Fruit fly (Drosophila melanogaster): ENCODE data around the gene foxo.

Gene foxo

DNA sequence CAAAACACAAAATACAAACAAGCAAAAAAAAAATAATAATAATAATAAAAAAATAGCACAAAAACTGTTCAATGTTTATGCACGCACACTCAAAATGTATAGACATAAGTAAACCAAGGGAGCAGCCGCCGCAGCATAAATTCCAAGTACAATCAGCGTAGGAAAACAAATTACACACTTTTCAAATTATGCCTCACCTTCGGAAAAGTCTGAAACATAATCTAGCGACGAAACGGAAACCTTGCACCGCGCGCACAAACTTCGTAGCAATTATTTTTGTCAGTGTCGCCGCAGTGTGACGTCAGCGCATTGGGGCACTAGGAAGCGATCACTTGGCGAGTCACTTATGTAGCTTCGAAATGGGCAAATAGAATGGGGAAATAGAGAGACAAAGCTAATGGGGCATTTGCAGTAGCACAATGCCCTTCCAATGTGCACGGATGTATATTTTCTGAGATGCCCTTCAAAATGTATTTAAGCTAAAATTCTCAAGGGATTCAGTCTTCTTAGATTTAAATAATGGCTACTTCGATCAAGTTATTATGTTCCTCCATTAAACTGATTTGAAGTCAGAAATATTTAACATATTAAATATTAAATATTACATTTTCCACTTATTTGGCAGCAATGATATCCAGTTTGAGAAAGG is 39.9 kb upstream of the foxo start (continued):
- TF ChIP-seq CG8119 (GFP tag; IDR thresholded peaks at IDR 0.05) (peak; percentile 73), Hr39 (GFP tag; optimal IDR thresholded peaks at IDR 0.05) (no peak), CG6808 (GFP tag; optimal IDR thresholded peaks at IDR 0.05) (no peak), Eip75B (GFP tag; optimal IDR thresholded peaks at IDR 0.05) (no peak), CG6163 (GFP tag; IDR thresholded peaks at IDR 0.05) (peak; percentile 48; the same call in 2 of the 3 replicates), CG31627 (GFP tag; optimal IDR thresholded peaks at IDR 0.05) (no peak), Blimp-1 (GFP tag; optimal IDR thresholded peaks at IDR 0.05) (no peak), Met (GFP tag; optimal IDR thresholded peaks at IDR 0.05) (no peak), svp (GFP tag) (no peak), Sox14 (GFP tag; optimal IDR thresholded peaks at IDR 0.05) (no peak), CG3919 (GFP tag; optimal IDR thresholded peaks at IDR 0.05) (peak; percentile 40), Ets96B (tag; optimal IDR thresholded peaks at IDR 0.05) (no peak), Lpt (GFP tag; optimal IDR thresholded peaks at IDR 0.05) (peak; percentile 14)

DNA sequence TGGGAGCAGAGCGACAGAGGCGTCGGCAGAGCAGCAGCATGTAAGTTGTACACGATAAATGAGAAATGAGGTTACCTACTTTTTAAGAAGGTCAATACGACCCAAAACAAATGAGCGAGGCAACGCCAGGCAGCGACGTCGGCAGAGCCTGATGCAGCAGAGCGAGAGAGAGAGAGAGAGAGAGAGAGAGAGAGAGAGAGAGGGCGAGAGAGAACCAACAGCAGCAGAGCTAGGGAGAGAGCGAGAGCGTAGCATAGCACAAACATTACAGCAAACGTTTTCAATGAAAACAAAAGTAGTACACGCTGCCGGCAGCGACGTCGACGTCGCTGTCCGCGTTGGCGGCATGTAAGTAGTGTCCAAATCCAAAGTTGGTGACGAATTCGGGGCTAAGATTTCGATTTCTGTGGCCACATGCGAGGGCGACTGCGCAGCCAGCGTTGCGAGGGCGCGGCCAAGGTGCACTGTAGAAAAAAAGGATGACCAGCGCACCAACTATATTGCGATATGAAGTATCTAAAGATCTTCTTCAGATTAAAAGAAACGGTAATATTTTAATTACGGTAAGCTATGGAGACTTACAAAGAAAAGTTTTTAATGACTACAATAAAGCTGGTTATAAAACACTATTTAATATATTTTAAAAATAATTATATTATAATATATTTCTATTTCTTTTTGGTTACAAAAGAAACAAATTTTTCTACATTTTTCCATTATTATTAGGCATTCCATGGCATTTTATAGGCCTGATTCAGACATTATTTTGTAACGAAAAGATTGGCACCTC is 38.9 kb upstream of the foxo start:
- TF ChIP-seq CG34406 (GFP tag; optimal IDR thresholded peaks at IDR 0.05) (peak; percentile 62), Eip78C (GFP tag) (peak; percentile 76), Hr38 (GFP tag; optimal IDR thresholded peaks at IDR 0.05) (no peak), Sox102F (GFP tag; optimal IDR thresholded peaks at IDR 0.05) (peak; percentile 32), CG11902 (GFP tag; optimal IDR thresholded peaks at IDR 0.05) (peak; percentile 46), spab (GFP tag; optimal IDR thresholded peaks at IDR 0.05) (peak; percentile 1), ss (GFP tag; optimal IDR thresholded peaks at IDR 0.05) (peak; percentile 41 to 69), CG32006 (GFP tag; optimal IDR thresholded peaks at IDR 0.05) (peak; percentile 84), Eip75B (GFP tag; optimal IDR thresholded peaks at IDR 0.05) (peak; percentile 74), CG16779 (tag; optimal IDR thresholded peaks at IDR 0.05) (peak; percentile 22), cyc (GFP tag; optimal IDR thresholded peaks at IDR 0.05) (no peak), CG10631 (GFP tag; optimal IDR thresholded peaks at IDR 0.05) (peak; percentile 44), CG6163 (GFP tag; IDR thresholded peaks at IDR 0.05) (peak; percentile 45; the same call in 1 of the 3 replicates), dsx (GFP tag; optimal IDR thresholded peaks at IDR 0.05; ENCODE audit: poor library complexity, severe bottlenecking) (peak; percentile 16), pdm3 (GFP tag; optimal IDR thresholded peaks at IDR 0.05) (peak; percentile 39), Ets21C (GFP tag; optimal IDR thresholded peaks at IDR 0.05) (no peak), CG3919 (GFP tag; optimal IDR thresholded peaks at IDR 0.05) (peak; percentile 49), Smox (GFP tag; optimal IDR thresholded peaks at IDR 0.05) (no peak), CG8319 (GFP tag; optimal IDR thresholded peaks at IDR 0.05) (peak; percentile 33), CG8119 (GFP tag; IDR thresholded peaks at IDR 0.05) (no peak; the same call in 2 of the 3 replicates), Sox15 (GFP tag; optimal IDR thresholded peaks at IDR 0.05) (peak; percentile 46), CG6808 (GFP tag; optimal IDR thresholded peaks at IDR 0.05) (peak; percentile 15), CG1621 (tag; optimal IDR thresholded peaks at IDR 0.05) (no peak), svp (GFP tag) (peak; percentile 55), Blimp-1 (GFP tag; optimal IDR thresholded peaks at IDR 0.05) (peak; percentile 93), achi (GFP tag; optimal IDR thresholded peaks at IDR 0.05) (peak; percentile 68), fkh (GFP tag; optimal IDR thresholded peaks at IDR 0.05) (peak; percentile 66), CG11762 (GFP tag; optimal IDR thresholded peaks at IDR 0.05; ENCODE audit: insufficient read depth) (peak; percentile 24), net (GFP tag; optimal IDR thresholded peaks at IDR 0.05) (no peak), CG9139 (GFP tag; optimal IDR thresholded peaks at IDR 0.05) (peak; percentile 3), vri (GFP tag; optimal IDR thresholded peaks at IDR 0.05) (no peak), Ets96B (tag; optimal IDR thresholded peaks at IDR 0.05) (peak; percentile 34), esn (GFP tag; optimal IDR thresholded peaks at IDR 0.05) (peak; percentile 22), lz (GFP tag; optimal IDR thresholded peaks at IDR 0.05) (no peak), Eip93F (GFP tag; optimal IDR thresholded peaks at IDR 0.05) (no peak), dac (GFP tag; optimal IDR thresholded peaks at IDR 0.05) (peak; percentile 39), CG7368 (GFP tag; optimal IDR thresholded peaks at IDR 0.05) (no peak), Hr39 (GFP tag; optimal IDR thresholded peaks at IDR 0.05) (peak; percentile 0), CG8632 (GFP tag; optimal IDR thresholded peaks at IDR 0.05) (peak; percentile 61), CG31627 (GFP tag; optimal IDR thresholded peaks at IDR 0.05) (no peak), Gug (GFP tag; IDR thresholded peaks at IDR 0.05) (peak; percentile 38; the same call in 1 of the 2 replicates), CG11294 (GFP tag; IDR thresholded peaks at IDR 0.05) (peak; percentile 47; the same call in 1 of the 2 replicates), Lpt (GFP tag; optimal IDR thresholded peaks at IDR 0.05) (peak; percentile 6)
